Worm (Caenorhabditis elegans) whole organism, L3 larva: Measurements from ENCODE around the gene C53A5.11.

ENCODE experiments used
- ZK546.5 ChIP-seq: sonication (generic microtip); optimal IDR thresholded peaks from 2 replicates; lab custom pipeline; 2017; ENCODE audit warnings: missing biosample characterization, missing genetic modification characterization
- aly-2 ChIP-seq: fragments of 150-350 bp; optimal IDR thresholded peaks from 2 replicates; lab custom pipeline; 2014; ENCODE audit warnings: missing biosample characterization, missing genetic modification characterization
- daf-12 ChIP-seq: fragments of 150-350 bp; optimal IDR thresholded peaks from 2 replicates; lab custom pipeline; 2014; ENCODE audit warnings: missing biosample characterization, missing genetic modification reagents, missing genetic modification characterization
- egl-27 ChIP-seq: sonication (generic microtip); optimal IDR thresholded peaks from 4 replicates; lab custom pipeline; 2017; ENCODE audit warnings: missing biosample characterization, missing genetic modification reagents, missing genetic modification characterization
- mdl-1 ChIP-seq: fragments of 150-350 bp; optimal IDR thresholded peaks from 2 replicates; lab custom pipeline; 2014; ENCODE audit warnings: missing biosample characterization, missing genetic modification characterization
- nhr-28 ChIP-seq: fragments of 150-350 bp; optimal IDR thresholded peaks from 2 replicates; lab custom pipeline; 2014; ENCODE audit warnings: missing biosample characterization, missing genetic modification characterization
- nhr-77 ChIP-seq: fragments of 150-350 bp; optimal IDR thresholded peaks from 2 replicates; lab custom pipeline; 2014; ENCODE audit warnings: missing biosample characterization, missing genetic modification characterization

DNA sequence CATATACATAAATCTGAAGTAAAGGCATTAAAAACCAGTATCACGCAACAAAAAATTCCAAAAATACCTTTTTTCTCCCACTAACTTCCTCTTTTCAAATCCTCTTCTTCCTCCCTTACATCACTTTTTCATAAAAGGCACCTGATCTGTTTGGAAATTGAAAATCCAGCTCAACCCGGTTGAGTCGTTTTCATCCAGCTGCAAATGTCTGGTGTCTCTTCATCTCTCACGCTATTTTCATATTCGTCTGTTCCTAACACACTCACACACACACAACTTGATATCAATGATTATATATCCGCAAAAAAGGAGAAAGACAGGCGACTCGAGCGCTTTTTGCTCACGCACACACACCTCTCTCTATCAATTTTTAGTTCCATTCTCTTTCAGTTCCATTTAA is 30.3 kb upstream of the C53A5.11 start:
- TF ChIP-seq nhr-28 (tag; lab: Kevin White, UChicago) (no peak), ZK546.5 (tag; lab: Kevin White, UChicago) (no peak), mdl-1 (tag; lab: Kevin White, UChicago) (no peak), nhr-77 (no peak), aly-2 (tag; lab: Kevin White, UChicago) (no peak), egl-27 (no peak), daf-12 (tag; lab: Kevin White, UChicago) (no peak)
